Worm (Caenorhabditis elegans): ENCODE results near the gene cyp-37A1.
"Not testable (repeated sequence)": the region's sequence is repeated elsewhere in the genome, so short reads cannot be mapped to it uniquely, and the experiment has no call there.

DNA sequence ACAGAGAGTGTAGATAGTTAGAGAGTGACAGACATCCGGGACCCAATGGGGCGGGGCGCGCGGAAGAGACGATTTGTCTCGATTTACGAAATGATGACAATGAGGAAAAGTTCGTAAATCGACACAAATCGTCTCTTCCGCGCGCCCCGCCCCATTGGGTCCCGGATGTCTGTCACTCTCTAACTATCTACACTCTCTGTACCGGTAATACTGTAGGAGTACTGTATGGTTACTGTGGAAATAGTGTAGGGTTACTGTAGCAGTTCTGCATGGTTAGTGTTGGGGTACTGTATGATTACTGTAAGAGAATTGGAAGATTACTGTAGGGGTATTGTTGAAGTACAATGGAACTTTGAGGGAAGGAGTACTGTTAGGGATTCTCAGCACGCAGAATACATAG, 4.5 kb upstream of the cyp-37A1 start, which contains the start of gene F01D5.10:
- not testable (repeated sequence) for TF ChIP-seq ref-1 (GFP tag; conservative IDR thresholded peaks at IDR 0.05); med-1 (GFP tag; optimal IDR thresholded peaks at IDR 0.05; ENCODE audit: insufficient read depth); tab-1 (GFP tag; IDR thresholded peaks at IDR 0.05)

Measured in whole organism, midembryonic.